Worm (Caenorhabditis elegans) whole organism, L4 larva: Measurements from ENCODE around the gene Y59E9AL.8.

Experiments used
- T20F7.1 ChIP-seq: fragments of 200-800 bp; sonication (Bioruptor generic); optimal IDR thresholded peaks from 2 replicates; lab custom pipeline; 2018; ENCODE audit warnings: mild to moderate bottlenecking, missing genetic modification characterization, missing compliant biosample characterization
- aly-2 ChIP-seq: sonication (generic microtip); optimal IDR thresholded peaks from 2 replicates; lab custom pipeline; 2018; ENCODE audit warnings: missing biosample characterization, missing genetic modification characterization
- ama-1 ChIP-seq: fragments of 150-350 bp; optimal IDR thresholded peaks from 2 replicates; lab custom pipeline; 2014; ENCODE audit warnings: inconsistent platforms, mixed read lengths
- attf-4 ChIP-seq: sonication (generic microtip); optimal IDR thresholded peaks from 3 replicates; lab custom pipeline; 2017; ENCODE audit warnings: missing biosample characterization, missing genetic modification characterization
- dpl-1 ChIP-seq: fragments of 150-350 bp; optimal IDR thresholded peaks from 2 replicates; lab custom pipeline; 2014; ENCODE audit warnings: missing biosample characterization, missing genetic modification reagents, missing genetic modification characterization
- fos-1 ChIP-seq: fragments of 150-350 bp; optimal IDR thresholded peaks from 2 replicates; lab custom pipeline; 2014; ENCODE audit warnings: missing biosample characterization, missing genetic modification characterization
- lin-29 ChIP-seq: fragments of 200-800 bp; sonication (Bioruptor generic); IDR thresholded peaks from 2 replicates; pipeline ENCODE4 v1.3.6; 2022; ENCODE audit warnings: missing genetic modification reagents, missing genetic modification characterization, missing compliant biosample characterization
- mep-1 ChIP-seq: fragments of 150-350 bp; sonication (generic microtip); optimal IDR thresholded peaks from 3 replicates; lab custom pipeline; 2014; ENCODE audit warnings: missing biosample characterization, missing genetic modification characterization
- nhr-237 ChIP-seq: sonication (generic microtip); optimal IDR thresholded peaks from 2 replicates; lab custom pipeline; 2017; ENCODE audit warnings: missing biosample characterization, missing genetic modification characterization
- nhr-28 ChIP-seq: fragments of 150-350 bp; optimal IDR thresholded peaks from 2 replicates; lab custom pipeline; 2014; ENCODE audit warnings: missing biosample characterization, missing genetic modification characterization
- rbr-2 ChIP-seq: sonication (generic microtip); optimal IDR thresholded peaks from 2 replicates; lab custom pipeline; 2016; ENCODE audit warnings: missing genotype, missing genetic modification characterization, missing compliant biosample characterization
- skn-1 ChIP-seq: fragments of 150-350 bp; optimal IDR thresholded peaks from 2 replicates; lab custom pipeline; 2014; ENCODE audit warnings: missing biosample characterization, missing genetic modification characterization
- unc-62 ChIP-seq, 3 experiments: fragments of 150-350 bp in 1 of 3; sonication (generic microtip); optimal IDR thresholded peaks in 2 of 3; peaks in 1 of 3; 1 replicate in 1 of 3; 2 replicates in 2 of 3; lab custom pipeline; 2014 to 2017; ENCODE audit warnings: missing biosample characterization in 3 of 3, missing genetic modification characterization in 3 of 3, missing genetic modification reagents in 3 of 3, missing genotype in 1 of 3
- zfp-2 ChIP-seq: sonication (generic microtip); optimal IDR thresholded peaks from 2 replicates; lab custom pipeline; 2016; ENCODE audit warnings: mild to moderate bottlenecking, missing genetic modification characterization, missing compliant biosample characterization

- TF ChIP-seq mep-1 (tag; lab: Kevin White, UChicago): no peak
- no peak for TF ChIP-seq lin-29 (GFP tag; lab: Robert Waterston, UW)
- no peak for TF ChIP-seq ama-1 (lab: Kevin White, UChicago)
- TF ChIP-seq nhr-237 (tag; lab: Kevin White, UChicago): no peak
- no peak for TF ChIP-seq skn-1 (tag; lab: Kevin White, UChicago)
- TF ChIP-seq rbr-2: no peak
- no peak for TF ChIP-seq T20F7.1 (GFP tag; lab: Kevin White, UChicago)
- TF ChIP-seq dpl-1: no peak
- no peak for TF ChIP-seq unc-62 (GFP tag; optimal IDR thresholded peaks at IDR 0.05 in 1 of 2; lab: Kevin White, UChicago)
- no peak for TF ChIP-seq unc-62 (tag; optimal IDR thresholded peaks at IDR 0.05; lab: Kevin White, UChicago)
- no peak for TF ChIP-seq zfp-2 (tag; lab: Kevin White, UChicago)
- TF ChIP-seq aly-2 (tag; lab: Kevin White, UChicago): no peak
- TF ChIP-seq attf-4: no peak
- no peak for TF ChIP-seq nhr-28 (tag; lab: Kevin White, UChicago)
- no peak for TF ChIP-seq fos-1
Measured at ce11 chrIV:5215092-5215491, 9.0 kb downstream of the Y59E9AL.8 start, which contains the start of gene Y59E9AL.4.
